Fruit fly (Drosophila melanogaster) whole organism, adult: ENCODE results near the gene Polr2M.

Experiments used
- CG11617 ChIP-seq: fragments of 200-800 bp; sonication (Bioruptor generic); optimal IDR thresholded peaks from 2 replicates; lab custom pipeline; 2017; ENCODE audit warnings: mild to moderate bottlenecking, missing biosample characterization, missing genetic modification reagents, missing genetic modification characterization
- CG12768 ChIP-seq: fragments of 200-800 bp; sonication (Bioruptor generic); optimal IDR thresholded peaks from 2 replicates; lab custom pipeline; 2017; ENCODE audit warnings: missing biosample characterization, missing genetic modification characterization, mild to moderate bottlenecking, moderate library complexity, missing genetic modification reagents
- CG14711 ChIP-seq: fragments of 200-800 bp; sonication (Bioruptor generic); optimal IDR thresholded peaks from 2 replicates; lab custom pipeline; 2018; ENCODE audit warnings: missing biosample characterization, mild to moderate bottlenecking, missing genetic modification characterization, moderate library complexity
- CG1620 ChIP-seq: fragments of 200-800 bp; sonication (Bioruptor generic); optimal IDR thresholded peaks from 2 replicates; lab custom pipeline; 2016; ENCODE audit warnings: missing biosample characterization, missing genetic modification characterization
- CG33017 ChIP-seq: fragments of 200-800 bp; sonication (Bioruptor generic); optimal IDR thresholded peaks from 2 replicates; lab custom pipeline; 2018; ENCODE audit warnings: missing biosample characterization, mild to moderate bottlenecking, missing genetic modification characterization, moderate library complexity
- CG5204 ChIP-seq: fragments of 200-800 bp; sonication (Bioruptor generic); optimal IDR thresholded peaks from 2 replicates; lab custom pipeline; 2016; ENCODE audit warnings: missing biosample characterization, missing genetic modification characterization
- CG7045 ChIP-seq: fragments of 200-800 bp; sonication (Bioruptor generic); optimal IDR thresholded peaks from 2 replicates; lab custom pipeline; 2017; ENCODE audit warnings: missing biosample characterization, mild to moderate bottlenecking, missing genetic modification characterization
- CG7101 ChIP-seq: fragments of 200-800 bp; sonication (Bioruptor generic); optimal IDR thresholded peaks from 2 replicates; lab custom pipeline; 2018; ENCODE audit warnings: missing biosample characterization, mild to moderate bottlenecking, missing genetic modification characterization, moderate library complexity
- Clk ChIP-seq: fragments of 200-800 bp; sonication (Bioruptor generic); optimal IDR thresholded peaks from 2 replicates; lab custom pipeline; 2017; ENCODE audit warnings: missing biosample characterization, missing genetic modification characterization
- Crg-1 ChIP-seq: fragments of 200-800 bp; sonication (Bioruptor generic); optimal IDR thresholded peaks from 2 replicates; lab custom pipeline; 2016; ENCODE audit warnings: missing biosample characterization, missing genetic modification characterization
- Hr96 ChIP-seq: fragments of 200-800 bp; sonication (Bioruptor generic); optimal IDR thresholded peaks from 2 replicates; lab custom pipeline; 2016; ENCODE audit warnings: missing biosample characterization, missing genetic modification characterization
- Mnt ChIP-seq: fragments of 200-800 bp; sonication (Bioruptor generic); optimal IDR thresholded peaks from 2 replicates; lab custom pipeline; 2016; ENCODE audit warnings: missing biosample characterization, mild to moderate bottlenecking, missing genetic modification characterization
- bab1 ChIP-seq: fragments of 200-800 bp; sonication (Bioruptor generic); optimal IDR thresholded peaks from 3 replicates; lab custom pipeline; 2019; ENCODE audit warnings: missing biosample characterization, mild to moderate bottlenecking, missing genetic modification characterization, moderate library complexity
- cic ChIP-seq: fragments of 200-800 bp; sonication (Bioruptor generic); optimal IDR thresholded peaks from 2 replicates; lab custom pipeline; 2017; ENCODE audit warnings: missing biosample characterization, mild to moderate bottlenecking, missing genetic modification characterization, moderate library complexity
- cnc ChIP-seq, 2 experiments: fragments of >200 bp; optimal IDR thresholded peaks; 2 replicates each; lab custom pipeline; 2017
- kay ChIP-seq: fragments of 200-800 bp; sonication (Bioruptor generic); peaks from one replicate; lab custom pipeline; 2016; ENCODE audit warnings: missing biosample characterization, missing genetic modification characterization, borderline replicate concordance
- ovo ChIP-seq: fragments of 200-800 bp; sonication (Bioruptor generic); optimal IDR thresholded peaks from 2 replicates; lab custom pipeline; 2016; ENCODE audit warnings: missing biosample characterization, missing genetic modification characterization
- pad ChIP-seq: fragments of 200-800 bp; sonication (Bioruptor generic); optimal IDR thresholded peaks from 3 replicates; lab custom pipeline; 2017; ENCODE audit warnings: missing biosample characterization, missing genetic modification characterization, mild to moderate bottlenecking, moderate library complexity, missing genetic modification reagents
- tj ChIP-seq: fragments of 200-800 bp; sonication (Bioruptor generic); optimal IDR thresholded peaks from 3 replicates; lab custom pipeline; 2017; ENCODE audit warnings: missing biosample characterization, mild to moderate bottlenecking, missing genetic modification characterization, moderate library complexity
- toe ChIP-seq: fragments of 200-800 bp; sonication (Bioruptor generic); optimal IDR thresholded peaks from 2 replicates; lab custom pipeline; 2016; ENCODE audit warnings: missing biosample characterization, missing genetic modification characterization

The Polr2M gene

dm6 chr3R:19211778-19212177 is 17.5 kb upstream of the Polr2M start, which contains the start of gene cry:
cry (plus strand) TSS chr3R:19212154.
- TF ChIP-seq bab1 (GFP tag; lab: Kevin White, UChicago), result peak; percentile 95
- TF ChIP-seq CG1620 (GFP tag; lab: Kevin White, UChicago), result peak; percentile 93
- TF ChIP-seq CG5204, result peak; percentile 96
- peak; percentile 99 for TF ChIP-seq CG12768
- peak; percentile 99 for TF ChIP-seq CG11617 (GFP tag; lab: Kevin White, UChicago)
- TF ChIP-seq cnc (optimal IDR thresholded peaks at IDR 0.05; lab: Kevin White, UChicago), result no peak
- TF ChIP-seq toe (GFP tag; lab: Kevin White, UChicago), result peak; percentile 95
- TF ChIP-seq cic (GFP tag; lab: Kevin White, UChicago), result peak; percentile 96
- TF ChIP-seq Mnt (GFP tag; lab: Kevin White, UChicago), result peak; percentile 86
- peak; percentile 89 for TF ChIP-seq ovo (GFP tag; lab: Kevin White, UChicago)
- peak; percentile 98 for TF ChIP-seq Clk (GFP tag; lab: Kevin White, UChicago)
- peak; percentile 89 for TF ChIP-seq Crg-1
- peak; percentile 95 for TF ChIP-seq CG14711 (tag; lab: Kevin White, UChicago)
- TF ChIP-seq pad (GFP tag; lab: Kevin White, UChicago), result peak; percentile 96
- peak; percentile 92 for TF ChIP-seq Hr96 (GFP tag; lab: Kevin White, UChicago)
- TF ChIP-seq tj (GFP tag; lab: Kevin White, UChicago), result peak; percentile 97
- peak; percentile 99 for TF ChIP-seq CG7045
- peak; percentile 97 for TF ChIP-seq CG7101 (tag; lab: Kevin White, UChicago)
- TF ChIP-seq kay (GFP tag; lab: Kevin White, UChicago), result peak; percentile 93
- peak; percentile 96 for TF ChIP-seq CG33017

dm6 chr3R:19212545-19213176 is 16.6 kb upstream of the Polr2M start:
- TF ChIP-seq tj (GFP tag; lab: Kevin White, UChicago) (peak; percentile 97), Crg-1 (no peak), kay (GFP tag; lab: Kevin White, UChicago) (peak; percentile 74), toe (GFP tag; lab: Kevin White, UChicago) (peak; percentile 11), CG1620 (GFP tag; lab: Kevin White, UChicago) (no peak), bab1 (GFP tag; lab: Kevin White, UChicago) (peak; percentile 35), CG33017 (peak; percentile 64), CG7045 (no peak), CG12768 (peak; percentile 23), cnc (optimal IDR thresholded peaks at IDR 0.05; lab: Kevin White, UChicago) (no peak), ovo (GFP tag; lab: Kevin White, UChicago) (no peak), CG11617 (GFP tag; lab: Kevin White, UChicago) (peak; percentile 33), Mnt (GFP tag; lab: Kevin White, UChicago) (peak; percentile 19), CG14711 (tag; lab: Kevin White, UChicago) (peak; percentile 72), cic (GFP tag; lab: Kevin White, UChicago) (peak; percentile 82), Hr96 (GFP tag; lab: Kevin White, UChicago) (peak; percentile 26), pad (GFP tag; lab: Kevin White, UChicago) (peak; percentile 29), Clk (GFP tag; lab: Kevin White, UChicago) (no peak), CG7101 (tag; lab: Kevin White, UChicago) (peak; percentile 72), CG5204 (no peak)

dm6 chr3R:19221350-19221749 is 7.9 kb upstream of the Polr2M start:
- no peak for TF ChIP-seq CG7101 (tag; lab: Kevin White, UChicago)
- no peak for TF ChIP-seq Clk (GFP tag; lab: Kevin White, UChicago)
- TF ChIP-seq CG12768, result no peak
- no peak for TF ChIP-seq Hr96 (GFP tag; lab: Kevin White, UChicago)
- TF ChIP-seq toe (GFP tag; lab: Kevin White, UChicago), result no peak
- no peak for TF ChIP-seq tj (GFP tag; lab: Kevin White, UChicago)
- TF ChIP-seq CG7045, result no peak
- no peak for TF ChIP-seq cnc (optimal IDR thresholded peaks at IDR 0.05; lab: Kevin White, UChicago)
- TF ChIP-seq CG14711 (tag; lab: Kevin White, UChicago), result no peak
- no peak for TF ChIP-seq CG33017
- no peak for TF ChIP-seq cic (GFP tag; lab: Kevin White, UChicago)
- no peak for TF ChIP-seq bab1 (GFP tag; lab: Kevin White, UChicago)
- no peak for TF ChIP-seq ovo (GFP tag; lab: Kevin White, UChicago)
- no peak for TF ChIP-seq kay (GFP tag; lab: Kevin White, UChicago)
- TF ChIP-seq Crg-1, result no peak
- no peak for TF ChIP-seq CG5204
- no peak for TF ChIP-seq pad (GFP tag; lab: Kevin White, UChicago)
- no peak for TF ChIP-seq CG11617 (GFP tag; lab: Kevin White, UChicago)
- TF ChIP-seq CG1620 (GFP tag; lab: Kevin White, UChicago), result no peak

dm6 chr3R:19223369-19223768 is 5.9 kb upstream of the Polr2M start:
- peak; percentile 35 for TF ChIP-seq Mnt (GFP tag; lab: Kevin White, UChicago)
- peak; percentile 22 for TF ChIP-seq cic (GFP tag; lab: Kevin White, UChicago)
- TF ChIP-seq CG7045, result no peak
- TF ChIP-seq pad (GFP tag; lab: Kevin White, UChicago), result peak; percentile 5
- TF ChIP-seq CG33017, result no peak
- no peak for TF ChIP-seq CG12768

- no peak for TF ChIP-seq toe (GFP tag; lab: Kevin White, UChicago)
- peak; percentile 52 for TF ChIP-seq cic (GFP tag; lab: Kevin White, UChicago)
- peak; percentile 29 for TF ChIP-seq kay (GFP tag; lab: Kevin White, UChicago)
- TF ChIP-seq CG12768, result peak; percentile 18
- TF ChIP-seq bab1 (GFP tag; lab: Kevin White, UChicago), result no peak
These were observed 3.8 kb upstream of the Polr2M start for dm6 chr3R:19225446-19225955.
